Worm (Caenorhabditis elegans): ENCODE results near the gene mfsd-11.

DNA sequence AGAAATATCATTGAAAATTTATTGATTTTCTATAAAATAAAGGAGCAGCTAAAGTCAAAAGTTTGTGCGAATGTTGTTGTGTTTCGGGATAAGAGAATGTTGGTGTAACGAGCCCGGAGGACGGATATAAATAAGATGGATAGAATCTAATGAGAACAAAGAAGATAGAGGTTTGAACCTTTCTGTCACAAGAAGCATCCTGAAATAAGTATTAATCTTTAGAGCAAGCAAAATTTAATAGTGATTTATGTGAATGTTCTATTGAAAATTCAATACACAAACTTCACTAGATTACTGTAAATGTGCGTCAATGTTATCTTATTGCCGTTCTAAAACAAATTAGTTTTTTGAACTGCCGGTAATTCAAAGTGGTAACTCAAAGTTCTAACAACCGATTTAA lies 50.2 kb downstream of the mfsd-11 start, which contains the start of gene W03G11.3:
- TF ChIP-seq elt-1 (tag; optimal IDR thresholded peaks at IDR 0.05) (no peak), ZK546.5 (tag; optimal IDR thresholded peaks at IDR 0.05) (no peak), nhr-25 (tag; optimal IDR thresholded peaks at IDR 0.05) (no peak), zag-1 (tag; optimal IDR thresholded peaks at IDR 0.05) (no peak), ceh-82 (tag; optimal IDR thresholded peaks at IDR 0.05) (no peak), ztf-4 (tag; optimal IDR thresholded peaks at IDR 0.05) (no peak), ama-1 (optimal IDR thresholded peaks at IDR 0.05) (no peak), lin-39 (tag; optimal IDR thresholded peaks at IDR 0.05) (no peak), aly-2 (tag; optimal IDR thresholded peaks at IDR 0.05) (no peak)

All from whole organism, L2 larva.